Worm (Caenorhabditis elegans): ENCODE measurements around the gene algn-2.

DNA sequence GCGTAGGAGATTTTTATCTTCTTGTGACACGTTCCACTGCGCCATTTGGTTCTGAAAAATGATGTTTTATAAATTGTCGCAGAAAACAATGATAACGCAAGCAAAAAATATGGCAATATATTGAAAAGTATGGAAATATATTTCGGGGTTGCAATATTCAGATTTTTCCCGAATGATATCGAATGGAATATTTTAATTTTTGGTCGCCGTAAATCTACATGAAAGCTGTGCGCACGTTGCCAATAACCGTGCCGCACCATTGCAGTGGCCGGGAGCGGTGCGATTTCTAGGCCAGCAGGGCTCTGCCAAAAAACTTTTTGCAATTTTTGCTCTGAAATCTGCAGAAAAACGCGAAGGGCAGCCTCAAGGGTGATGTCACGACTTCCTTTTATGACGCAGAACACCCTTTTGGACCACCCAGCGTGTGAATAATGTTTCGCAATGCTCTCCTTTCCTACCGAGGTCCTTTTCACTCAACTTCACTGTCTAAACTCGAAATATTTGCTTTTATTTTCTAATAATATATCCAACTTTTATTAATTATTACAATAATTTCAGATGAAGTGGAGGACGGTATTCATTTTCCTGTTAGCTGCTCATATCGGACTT lies 16.8 kb upstream of the algn-2 start, which contains the start of the genes F09E5.11 and bmy-1:
- no peak for TF ChIP-seq dao-5 (tag; optimal IDR thresholded peaks at IDR 0.05)
- TF ChIP-seq W03F9.2 (tag; optimal IDR thresholded peaks at IDR 0.05) = peak; percentile 67
